Worm (Caenorhabditis elegans): Measurements from ENCODE around the gene egl-18.

Gene egl-18

DNA sequence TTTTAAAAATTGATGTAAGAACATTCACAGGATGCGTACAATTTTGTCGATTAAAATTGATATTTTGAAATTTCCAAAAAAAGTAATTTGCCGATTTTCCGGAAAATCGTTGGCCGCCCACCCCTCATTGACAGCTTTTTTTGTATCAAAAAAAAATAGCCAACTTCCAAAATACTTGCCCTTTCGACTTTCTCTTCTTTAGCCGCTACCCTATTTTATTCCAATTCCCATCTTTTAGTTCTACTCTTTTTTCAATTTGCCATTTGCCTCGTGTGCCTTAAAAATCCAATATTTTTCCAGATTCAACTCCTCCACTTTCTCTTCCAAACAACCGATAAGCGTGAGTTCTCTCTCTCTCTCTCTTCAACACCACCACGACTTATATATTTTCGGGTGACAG lies at the start of gene egl-18:
TSS of gene egl-18 (plus strand) at position 301 of the 400 bp plus-strand sequence.
- no peak for TF ChIP-seq unc-62 (GFP tag; optimal IDR thresholded peaks at IDR 0.05)

DNA sequence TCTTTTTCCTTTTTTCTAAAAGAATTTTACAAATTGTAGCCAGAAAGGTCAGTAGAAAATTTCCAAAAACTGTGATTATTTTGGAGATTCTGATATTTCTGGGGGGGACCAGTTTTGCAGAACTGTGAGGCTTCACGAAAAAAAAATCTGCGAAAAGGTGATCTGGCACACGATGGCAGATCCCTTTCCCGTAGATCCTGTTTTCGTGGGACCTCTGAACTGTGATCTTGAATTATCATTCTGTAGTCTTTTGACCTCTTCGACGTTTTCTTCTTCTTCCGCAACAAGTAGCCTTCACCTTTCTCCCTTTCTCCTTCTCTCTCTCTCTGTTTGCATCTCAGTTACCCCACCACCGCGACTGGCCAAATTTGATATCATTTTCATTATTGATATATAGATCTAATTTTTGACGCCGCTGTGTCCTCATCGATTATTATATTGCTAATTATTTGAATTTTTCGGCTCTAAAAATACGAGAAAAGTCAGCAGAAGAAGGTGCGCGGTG lies 48.1 kb upstream of the egl-18 start:
- no peak for TF ChIP-seq unc-62 (GFP tag; optimal IDR thresholded peaks at IDR 0.05)

DNA sequence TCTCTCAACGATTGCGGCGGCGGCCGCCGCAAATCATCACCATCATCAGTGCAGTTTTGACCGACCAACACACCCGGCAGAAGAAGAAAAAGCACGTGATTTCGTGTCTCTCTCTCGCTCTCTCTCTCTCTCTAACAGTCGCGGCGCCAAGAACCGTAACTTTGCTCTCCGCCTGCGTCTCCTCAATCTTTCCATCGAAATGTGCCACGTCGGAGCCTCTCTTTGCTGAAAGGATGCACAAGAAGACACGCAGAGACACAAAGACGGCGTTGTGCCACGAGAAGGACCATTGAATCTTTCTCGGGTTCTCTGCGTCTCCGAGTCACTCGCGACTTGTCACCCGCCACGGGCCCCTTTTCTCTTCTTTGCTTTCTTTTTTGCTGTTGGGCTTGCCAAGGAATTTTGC lies 44.3 kb upstream of the egl-18 start:
- TF ChIP-seq unc-62 (GFP tag; optimal IDR thresholded peaks at IDR 0.05): no peak

DNA sequence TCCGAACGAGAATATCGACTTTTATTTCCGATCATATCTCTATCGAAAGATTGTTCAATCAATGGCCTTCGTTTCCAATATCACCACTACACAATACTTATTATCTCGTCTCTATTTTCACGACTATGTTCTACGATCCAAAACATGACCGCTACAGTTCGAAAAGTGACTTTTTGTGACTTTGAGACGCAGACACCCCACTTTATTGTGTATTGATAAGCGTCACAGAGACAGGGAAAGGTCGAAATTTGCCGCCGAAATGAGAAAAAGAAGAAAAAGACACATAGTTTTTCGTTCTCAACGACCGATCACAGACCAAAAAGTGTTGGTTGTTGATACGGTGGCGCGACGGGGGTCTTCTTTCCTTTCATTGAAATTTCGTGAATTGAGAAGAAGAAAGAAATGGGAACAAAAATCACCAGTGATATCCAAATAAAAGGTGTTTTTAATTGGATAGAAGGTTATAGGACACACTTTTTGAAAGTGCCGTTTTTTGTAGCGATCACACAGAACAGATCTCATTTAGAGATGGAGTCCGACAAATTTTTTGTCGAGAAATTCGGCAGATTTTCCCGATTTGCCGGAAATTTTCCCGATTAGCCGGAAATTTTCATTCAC lies 42.6 kb upstream of the egl-18 start:
- no peak for TF ChIP-seq unc-62 (GFP tag; optimal IDR thresholded peaks at IDR 0.05)

DNA sequence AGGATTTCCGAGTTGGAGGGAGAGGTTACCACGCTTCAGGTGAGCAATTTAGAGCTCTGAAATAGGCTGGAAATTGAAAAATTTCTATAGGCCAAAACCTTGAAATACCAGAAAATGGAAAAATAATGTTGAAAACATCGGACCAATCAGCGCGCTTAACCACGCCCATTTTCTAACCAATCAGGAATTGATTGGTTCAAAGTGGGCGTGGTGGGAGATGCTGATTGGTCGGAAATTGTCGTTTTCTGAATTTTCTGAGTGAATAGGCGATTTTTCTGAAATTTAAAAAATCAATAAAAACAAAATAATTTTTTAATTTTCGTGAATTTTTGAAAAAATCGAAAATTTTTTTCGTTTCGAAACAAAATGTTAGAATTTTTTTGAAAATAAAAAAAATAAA lies 41.2 kb upstream of the egl-18 start:
- TF ChIP-seq unc-62 (GFP tag; optimal IDR thresholded peaks at IDR 0.05): no peak

DNA sequence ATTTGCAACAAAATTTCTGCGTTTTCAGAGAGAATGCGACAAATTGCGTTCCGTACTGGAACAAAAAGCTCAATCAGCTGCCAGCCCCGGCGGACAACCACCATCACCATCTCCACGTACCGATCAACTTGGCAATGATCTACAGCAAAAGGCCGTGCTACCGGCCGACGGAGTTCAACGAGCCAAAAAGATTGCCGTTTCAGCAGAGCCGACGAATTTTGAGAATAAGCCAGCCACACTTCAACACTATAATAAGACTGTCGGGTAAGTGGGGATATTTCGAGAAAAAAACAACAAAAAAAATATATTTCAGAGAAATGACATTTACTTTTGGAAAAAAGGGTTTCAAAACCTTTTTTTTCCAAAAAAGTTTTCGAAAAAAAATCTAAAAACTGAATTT lies 39.5 kb upstream of the egl-18 start:
- TF ChIP-seq unc-62 (GFP tag; optimal IDR thresholded peaks at IDR 0.05): no peak

DNA sequence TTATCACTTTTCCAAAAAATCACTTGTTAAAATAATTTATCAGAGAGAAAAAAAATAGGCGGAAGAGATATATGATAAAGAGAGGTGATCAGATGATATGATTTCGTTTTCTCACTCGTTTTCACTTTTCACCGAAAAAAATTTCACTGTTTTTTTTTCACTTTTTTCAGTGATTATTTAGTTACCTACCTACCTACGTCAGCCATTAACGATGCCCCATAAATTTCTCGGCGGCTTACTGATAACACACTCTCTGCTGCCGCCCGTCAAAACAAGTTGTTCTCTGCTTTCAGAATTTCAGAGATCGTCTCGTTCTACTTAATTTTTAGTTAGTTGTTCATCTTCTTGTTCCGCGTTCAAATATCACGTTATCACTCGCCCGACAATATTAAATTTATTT lies 35.3 kb upstream of the egl-18 start:
- TF ChIP-seq unc-62 (GFP tag; optimal IDR thresholded peaks at IDR 0.05): no peak

DNA sequence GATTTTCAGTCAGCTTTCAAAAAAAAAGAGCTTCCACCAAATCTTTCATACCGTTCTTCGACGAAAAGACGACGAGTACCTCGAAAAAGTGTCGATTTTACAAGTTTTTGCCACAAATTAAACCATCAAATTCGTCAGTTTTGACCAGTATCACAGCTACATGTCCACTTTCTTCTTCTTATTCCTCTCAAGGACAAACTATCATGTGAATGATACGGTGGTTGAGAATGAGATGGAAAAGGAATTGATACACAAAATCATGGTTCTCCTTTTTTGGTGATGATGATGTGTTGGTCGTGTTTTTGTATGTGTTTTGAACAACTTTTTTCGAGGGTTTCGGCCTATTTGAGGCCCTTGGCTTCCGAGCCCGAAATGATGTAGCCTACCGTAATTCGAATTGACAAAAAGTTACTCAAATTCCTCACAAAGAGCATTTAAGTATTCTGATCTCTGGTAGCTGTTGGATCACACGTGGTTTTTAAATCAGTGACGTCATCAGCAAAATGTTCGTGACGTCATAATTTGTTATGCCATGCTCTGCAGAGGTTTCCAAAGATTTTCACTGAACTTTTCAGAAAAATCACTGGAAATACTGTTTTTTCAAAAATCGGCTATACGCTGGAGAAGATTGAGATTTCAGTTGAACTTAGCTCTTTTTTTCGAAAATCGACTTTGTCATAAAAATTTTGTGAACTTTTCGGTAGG lies 34.1 kb upstream of the egl-18 start:
- TF ChIP-seq unc-62 (GFP tag; optimal IDR thresholded peaks at IDR 0.05): no peak

DNA sequence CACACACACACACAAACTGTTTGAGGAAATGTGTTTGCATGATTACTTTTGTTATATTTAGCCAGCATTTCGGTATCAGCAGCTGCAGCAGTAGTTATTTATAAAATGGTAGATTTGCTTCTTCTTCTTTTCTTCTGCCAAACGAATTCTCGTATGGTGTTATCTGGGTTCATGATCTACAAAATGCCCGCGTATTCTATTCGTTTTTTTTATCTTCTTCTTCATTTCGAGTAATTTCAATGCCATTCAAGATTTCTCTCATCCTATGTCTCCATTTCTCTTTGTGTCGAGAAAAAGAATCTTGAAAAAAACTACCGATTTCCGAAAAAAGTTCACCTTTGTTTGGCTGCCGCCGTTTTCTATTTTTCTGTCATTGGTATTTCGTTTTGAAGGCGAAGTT lies 33.1 kb upstream of the egl-18 start:
- no peak for TF ChIP-seq unc-62 (GFP tag; optimal IDR thresholded peaks at IDR 0.05)

DNA sequence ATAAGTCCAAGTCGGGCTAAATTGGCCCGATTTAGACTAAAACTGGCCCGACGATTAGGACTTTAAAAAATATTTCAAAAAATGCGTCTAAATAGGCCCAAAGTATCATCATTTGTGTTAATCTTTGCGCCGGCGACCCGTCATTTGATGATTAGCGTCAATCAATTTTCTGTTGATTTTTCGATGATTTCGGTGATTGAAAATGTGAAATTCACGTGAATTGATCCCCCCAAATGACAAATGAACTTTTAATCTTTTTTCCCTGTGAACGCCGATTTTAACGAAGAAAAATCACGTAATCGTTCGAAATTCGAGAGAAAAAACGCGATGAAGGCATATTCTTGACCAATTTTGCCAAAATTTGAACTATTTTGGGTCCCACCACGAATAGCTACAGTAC lies 30.1 kb upstream of the egl-18 start:
- TF ChIP-seq unc-62 (GFP tag; optimal IDR thresholded peaks at IDR 0.05): no peak

DNA sequence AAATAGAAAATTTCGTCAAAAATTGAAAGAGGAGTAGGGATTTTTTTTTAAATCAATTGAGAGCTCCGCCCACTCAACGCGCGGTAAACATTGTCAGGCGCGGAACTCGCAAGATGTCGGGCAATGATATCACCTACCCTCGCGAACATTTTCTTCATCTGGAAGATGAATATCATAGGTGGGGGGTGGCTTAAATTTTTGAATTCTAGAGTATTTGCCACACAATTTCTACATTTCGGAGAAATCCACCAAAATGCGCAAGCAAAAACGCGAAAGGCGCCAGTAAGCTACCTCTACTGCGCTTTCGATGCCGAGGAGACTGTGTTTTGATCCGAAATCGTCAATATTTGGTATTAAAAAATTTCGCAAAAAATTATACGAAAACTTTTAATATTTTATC lies 23.6 kb upstream of the egl-18 start:
- TF ChIP-seq unc-62 (GFP tag; optimal IDR thresholded peaks at IDR 0.05): no peak

DNA sequence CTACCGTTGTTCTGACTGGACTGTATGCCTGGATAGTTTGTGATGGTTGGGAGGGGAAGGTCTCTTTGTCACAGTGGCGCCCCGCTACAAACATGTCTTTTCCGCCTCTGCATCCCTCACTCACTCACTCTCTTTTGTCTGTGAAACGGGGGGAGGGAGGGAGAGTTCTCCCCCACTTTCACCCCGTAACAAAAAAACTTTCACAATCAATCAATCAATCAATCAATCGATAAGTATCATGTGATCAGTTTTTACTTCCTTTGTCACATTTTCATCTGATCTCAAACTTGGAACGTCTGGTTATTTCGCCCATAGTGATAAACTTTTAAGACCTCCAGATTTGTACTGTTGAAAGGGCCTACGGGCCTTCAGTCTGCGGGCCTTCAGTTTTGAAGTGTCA lies 10.5 kb upstream of the egl-18 start:
- TF ChIP-seq unc-62 (GFP tag; optimal IDR thresholded peaks at IDR 0.05): no peak

DNA sequence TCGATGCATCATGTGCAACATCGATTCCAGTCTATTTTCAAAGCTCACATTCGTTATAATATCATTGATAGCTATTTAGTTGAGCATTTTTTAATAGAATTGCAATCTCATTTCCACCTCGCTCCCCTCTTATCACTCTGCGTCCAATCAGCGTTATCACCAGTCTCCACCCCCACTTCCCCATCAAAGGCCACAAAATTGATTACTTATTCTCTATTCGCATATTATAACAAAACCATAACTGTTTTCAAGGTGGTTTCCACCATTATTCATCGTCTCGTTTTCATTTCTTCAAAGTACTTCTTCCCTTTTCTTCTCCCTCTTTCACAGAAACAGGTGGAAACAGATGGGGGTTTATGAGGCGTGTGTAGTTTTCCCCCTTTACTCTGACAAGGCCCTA lies 9.5 kb upstream of the egl-18 start:
- TF ChIP-seq unc-62 (GFP tag; optimal IDR thresholded peaks at IDR 0.05): no peak

DNA sequence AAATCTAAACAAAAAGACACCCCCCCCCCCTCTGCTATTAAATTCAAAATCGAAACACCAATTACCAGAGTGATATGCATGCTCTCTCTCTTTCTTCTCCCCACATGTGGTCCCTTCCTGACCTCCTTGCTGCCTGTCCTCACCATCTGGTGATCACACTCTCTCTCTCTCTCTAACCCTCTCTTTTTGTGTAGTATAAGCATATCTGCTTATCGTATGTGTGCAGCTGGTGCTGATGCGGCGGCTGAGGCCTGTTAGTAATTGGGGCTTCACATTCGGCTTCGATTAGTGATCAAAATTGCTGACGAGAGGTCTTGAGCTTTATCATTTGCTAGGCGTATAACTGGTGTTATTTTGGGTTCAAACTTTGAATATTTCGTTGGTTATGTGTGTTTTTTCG lies 7.1 kb upstream of the egl-18 start:
- TF ChIP-seq unc-62 (GFP tag; optimal IDR thresholded peaks at IDR 0.05): no peak

DNA sequence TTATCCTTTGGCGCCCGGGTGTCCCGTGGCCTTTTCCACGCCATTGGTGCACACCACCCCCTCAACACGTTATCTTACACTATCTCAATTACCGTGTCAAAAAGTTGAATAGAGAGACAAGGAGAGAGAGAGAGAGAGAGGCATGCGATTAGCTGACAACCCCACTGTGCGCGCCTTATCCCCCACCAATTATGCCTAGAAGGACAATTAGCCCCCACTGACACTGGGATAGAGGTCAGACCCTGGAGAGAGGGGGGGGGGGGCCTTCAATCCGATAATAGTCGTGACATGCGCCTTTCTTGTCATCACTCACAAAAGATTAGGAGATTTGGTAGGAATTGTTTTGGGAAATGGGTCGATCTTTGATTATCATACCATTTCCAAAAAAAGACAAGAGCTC lies 6.0 kb upstream of the egl-18 start:
- TF ChIP-seq unc-62 (GFP tag; optimal IDR thresholded peaks at IDR 0.05): no peak

DNA sequence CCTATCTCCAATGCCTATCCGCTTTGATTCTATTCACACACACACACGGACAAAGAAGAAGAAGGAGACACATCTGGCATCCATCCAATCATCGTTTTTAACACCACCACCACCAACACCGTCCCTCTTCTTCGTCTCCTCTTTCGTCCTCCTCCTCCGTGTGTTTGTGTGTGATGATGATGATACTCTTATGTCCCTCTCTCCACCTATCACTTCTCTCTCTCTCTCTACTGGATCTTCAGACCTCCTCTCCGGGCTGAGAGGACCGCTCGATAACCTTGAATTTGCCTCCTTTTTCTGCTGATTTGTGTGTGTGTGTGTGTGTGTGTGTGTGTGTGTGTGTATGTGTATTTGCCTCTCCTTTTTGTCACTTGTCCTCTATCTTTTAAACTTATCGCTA lies 1.2 kb upstream of the egl-18 start:
- no peak for TF ChIP-seq unc-62 (GFP tag; optimal IDR thresholded peaks at IDR 0.05)

DNA sequence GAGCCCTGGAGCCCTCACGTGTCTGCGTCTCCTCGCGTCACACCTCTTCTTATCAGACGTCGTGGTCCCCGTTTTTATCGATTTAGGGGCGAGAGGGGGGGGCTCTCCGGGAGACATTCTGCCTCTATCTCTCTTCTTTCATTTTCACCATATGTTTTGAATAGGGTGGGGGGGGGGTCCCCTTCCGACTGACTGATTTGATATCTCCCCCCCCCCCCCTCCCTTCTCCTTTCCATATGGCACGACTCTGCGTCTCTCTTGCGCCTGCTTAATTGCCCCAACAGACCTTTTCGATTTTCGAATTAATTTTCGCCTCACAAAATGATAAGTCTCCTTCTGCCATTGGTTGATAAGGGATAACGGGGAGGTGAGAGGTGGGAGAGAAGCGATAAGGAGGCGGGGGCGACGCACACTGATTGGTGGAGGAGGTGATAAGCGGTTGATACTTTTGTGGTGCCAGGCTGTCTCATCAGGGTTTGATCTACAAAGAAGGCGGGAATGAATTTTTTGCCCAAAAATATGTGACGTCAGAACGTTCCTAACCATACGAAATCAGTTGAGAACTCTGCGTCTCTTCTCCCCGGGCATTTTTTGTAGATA lies 2.0 kb downstream of the egl-18 start:
- TF ChIP-seq unc-62 (GFP tag; optimal IDR thresholded peaks at IDR 0.05): no peak

All from whole organism, dauer.